Worm (Caenorhabditis elegans): Measurements from ENCODE around the gene T02G5.15.

T02G5.15 gene

ce11 chrII:7072590-7073536 lies 11.3 kb upstream of the T02G5.15 start (continued):
- TF ChIP-seq che-1 (tag; optimal IDR thresholded peaks at IDR 0.05): no peak
- TF ChIP-seq ceh-18 (tag; optimal IDR thresholded peaks at IDR 0.05): peak; percentile 51
- peak; percentile 89 for TF ChIP-seq zip-5 (tag; optimal IDR thresholded peaks at IDR 0.05)
- no peak for TF ChIP-seq pha-2 (tag; optimal IDR thresholded peaks at IDR 0.05)
- no peak for TF ChIP-seq dve-1 (tag; optimal IDR thresholded peaks at IDR 0.05)
- no peak for TF ChIP-seq ceh-34 (tag; optimal IDR thresholded peaks at IDR 0.05)
- TF ChIP-seq C08G9.2 (tag; optimal IDR thresholded peaks at IDR 0.05): peak; percentile 87
- TF ChIP-seq elt-4 (tag; optimal IDR thresholded peaks at IDR 0.05): no peak
- no peak for TF ChIP-seq Y22D7AL.16 (tag; optimal IDR thresholded peaks at IDR 0.05)
- TF ChIP-seq C38D4.7 (GFP tag; optimal IDR thresholded peaks at IDR 0.05): no peak
- peak; percentile 59 for TF ChIP-seq hlh-8 (tag; optimal IDR thresholded peaks at IDR 0.05)

DNA sequence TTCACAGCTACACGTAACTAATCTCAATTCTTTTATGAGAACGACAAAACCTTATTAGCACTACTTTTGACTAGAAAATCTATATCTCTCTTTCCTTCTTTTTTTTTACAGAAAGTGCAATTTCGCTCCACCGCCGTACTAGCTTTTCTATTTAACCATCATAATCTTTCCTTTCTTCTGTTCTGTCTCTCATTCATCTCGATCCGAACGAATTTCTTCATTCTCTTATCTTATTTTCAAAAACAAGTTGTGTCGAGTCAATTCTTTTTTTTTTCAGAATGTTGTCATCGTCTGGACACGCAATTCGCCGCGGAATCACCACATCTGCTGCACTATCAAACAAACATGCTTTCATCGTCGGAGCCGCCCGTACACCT lies 10.6 kb upstream of the T02G5.15 start, which contains the start of gene kat-1:
kat-1 (plus strand) TSS at position 278 of the 377 bp plus-strand sequence.
- TF ChIP-seq fkh-6 (tag; optimal IDR thresholded peaks at IDR 0.05) (no peak), dve-1 (tag; optimal IDR thresholded peaks at IDR 0.05) (no peak), ref-2 (tag; optimal IDR thresholded peaks at IDR 0.05) (no peak), pros-1 (tag; optimal IDR thresholded peaks at IDR 0.05) (no peak), hlh-8 (tag; optimal IDR thresholded peaks at IDR 0.05) (no peak), lin-11 (tag; optimal IDR thresholded peaks at IDR 0.05) (no peak), mec-3 (tag; optimal IDR thresholded peaks at IDR 0.05; ENCODE audit: borderline replicate concordance) (no peak), tbx-7 (tag; optimal IDR thresholded peaks at IDR 0.05) (no peak), pat-9 (tag; optimal IDR thresholded peaks at IDR 0.05) (no peak), ets-4 (tag; optimal IDR thresholded peaks at IDR 0.05) (no peak), elt-2 (tag; optimal IDR thresholded peaks at IDR 0.05) (no peak), ceh-45 (GFP tag; IDR thresholded peaks at IDR 0.05) (no peak), sdc-2 (tag; optimal IDR thresholded peaks at IDR 0.05) (no peak), Y22D7AL.16 (tag; optimal IDR thresholded peaks at IDR 0.05) (no peak), ceh-22 (tag; optimal IDR thresholded peaks at IDR 0.05) (no peak), ceh-14 (tag; optimal IDR thresholded peaks at IDR 0.05) (no peak), hlh-6 (tag; optimal IDR thresholded peaks at IDR 0.05) (no peak), pax-1 (tag; optimal IDR thresholded peaks at IDR 0.05) (no peak), C08G9.2 (tag; optimal IDR thresholded peaks at IDR 0.05) (no peak), npax-4 (tag; optimal IDR thresholded peaks at IDR 0.05) (no peak)

DNA sequence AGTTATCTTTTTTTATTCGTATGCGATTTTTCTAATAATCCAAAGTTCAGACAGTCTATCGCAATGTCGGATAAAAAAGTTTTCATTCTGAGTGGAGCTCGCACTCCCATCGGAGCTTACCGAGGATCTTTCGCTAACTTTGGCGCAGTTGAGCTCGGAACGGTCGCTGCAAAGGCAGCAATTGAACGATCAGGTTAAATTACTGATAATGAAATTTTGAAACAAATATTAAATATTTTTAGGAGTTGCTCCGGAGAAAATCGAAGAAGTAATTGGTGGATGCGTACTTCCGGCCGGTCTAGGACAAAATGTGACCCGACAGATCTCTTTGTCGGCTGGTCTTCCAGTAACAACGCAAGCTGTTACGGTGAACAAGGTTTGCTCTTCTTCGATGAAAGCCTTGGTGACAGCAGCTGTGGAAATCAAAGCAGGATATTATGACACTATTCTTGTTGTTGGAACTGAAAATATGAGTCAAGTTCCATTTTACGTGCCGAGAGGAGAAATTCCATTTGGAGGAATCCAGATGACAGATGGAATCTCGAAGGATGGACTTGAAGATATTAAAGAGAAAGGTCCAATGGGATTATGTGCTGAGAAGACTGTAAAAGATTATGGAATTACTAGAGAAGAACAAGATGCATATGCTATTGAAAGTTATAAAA lies 8.4 kb upstream of the T02G5.15 start, which contains the start of gene T02G5.7:
T02G5.7 (plus strand) TSS at position 51 of the 665 bp plus-strand sequence.
- TF ChIP-seq K09A11.1 (tag; optimal IDR thresholded peaks at IDR 0.05; ENCODE audit: insufficient read depth): no peak
- TF ChIP-seq dmd-4 (tag; optimal IDR thresholded peaks at IDR 0.05; ENCODE audit: borderline replicate concordance): no peak
- TF ChIP-seq che-1 (tag; optimal IDR thresholded peaks at IDR 0.05): no peak
- TF ChIP-seq sox-2 (GFP tag; IDR thresholded peaks at IDR 0.05): no peak
- TF ChIP-seq pha-4 (tag; optimal IDR thresholded peaks at IDR 0.05): no peak
- TF ChIP-seq sox-4 (tag; optimal IDR thresholded peaks at IDR 0.05): no peak
- no peak for TF ChIP-seq gmeb-2 (tag; optimal IDR thresholded peaks at IDR 0.05)
- no peak for TF ChIP-seq eyg-1 (tag; optimal IDR thresholded peaks at IDR 0.05)

DNA sequence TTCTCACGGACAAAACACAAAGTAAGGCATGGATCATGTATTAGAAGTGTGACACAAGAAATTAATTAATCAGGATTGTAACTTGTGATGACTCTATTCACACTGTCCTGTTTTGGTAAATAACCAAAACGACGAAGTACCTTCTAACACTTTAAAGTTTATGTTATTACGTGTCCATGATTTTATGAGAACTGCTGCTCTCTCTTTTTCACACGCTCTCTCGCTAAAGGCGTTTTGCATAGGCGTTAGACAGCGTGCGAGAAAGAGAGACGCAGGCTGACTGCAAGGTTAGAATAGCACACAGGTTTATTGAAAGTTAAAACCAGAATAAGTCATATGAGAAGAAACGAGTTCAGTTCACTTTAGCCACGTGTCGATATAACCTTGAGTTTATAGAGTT lies 6.0 kb downstream of the T02G5.15 start:
- TF ChIP-seq nfya-1 (tag; optimal IDR thresholded peaks at IDR 0.05) (no peak), unc-42 (tag; optimal IDR thresholded peaks at IDR 0.05) (peak; percentile 39)
